Worm (Caenorhabditis elegans): ENCODE results near the gene ZK1307.8.

- TF ChIP-seq nhr-237 (tag; optimal IDR thresholded peaks at IDR 0.05) (no peak), lin-13 (GFP tag; optimal IDR thresholded peaks at IDR 0.05) (no peak), snpc-4 (tag; optimal IDR thresholded peaks at IDR 0.05) (no peak), nhr-12 (tag; optimal IDR thresholded peaks at IDR 0.05) (no peak), fos-1 (tag; optimal IDR thresholded peaks at IDR 0.05) (no peak), fkh-10 (GFP tag; optimal IDR thresholded peaks at IDR 0.05) (no peak)
Measured at ce11 chrII:9667382-9667781, 43.0 kb downstream of the ZK1307.8 start, which contains the start of gene ZK1320.11.

All from whole organism, L1 larva.